Worm (Caenorhabditis elegans) whole organism, L4/young adult: ENCODE results near the gene lgc-35.

ENCODE experiments used
- W03F9.2 ChIP-seq: fragments of 150-350 bp; optimal IDR thresholded peaks from 2 replicates; lab custom pipeline; 2014; ENCODE audit warnings: missing biosample characterization, missing genetic modification characterization
- dao-5 ChIP-seq: sonication (generic microtip); optimal IDR thresholded peaks from 2 replicates; lab custom pipeline; 2016; ENCODE audit warnings: missing genotype, missing genetic modification characterization, moderate library complexity, missing compliant biosample characterization
- him-1 ChIP-seq: sonication (generic microtip); optimal IDR thresholded peaks from 2 replicates; lab custom pipeline; 2016; ENCODE audit warnings: missing genotype, missing genetic modification reagents, missing genetic modification characterization, missing compliant biosample characterization

DNA sequence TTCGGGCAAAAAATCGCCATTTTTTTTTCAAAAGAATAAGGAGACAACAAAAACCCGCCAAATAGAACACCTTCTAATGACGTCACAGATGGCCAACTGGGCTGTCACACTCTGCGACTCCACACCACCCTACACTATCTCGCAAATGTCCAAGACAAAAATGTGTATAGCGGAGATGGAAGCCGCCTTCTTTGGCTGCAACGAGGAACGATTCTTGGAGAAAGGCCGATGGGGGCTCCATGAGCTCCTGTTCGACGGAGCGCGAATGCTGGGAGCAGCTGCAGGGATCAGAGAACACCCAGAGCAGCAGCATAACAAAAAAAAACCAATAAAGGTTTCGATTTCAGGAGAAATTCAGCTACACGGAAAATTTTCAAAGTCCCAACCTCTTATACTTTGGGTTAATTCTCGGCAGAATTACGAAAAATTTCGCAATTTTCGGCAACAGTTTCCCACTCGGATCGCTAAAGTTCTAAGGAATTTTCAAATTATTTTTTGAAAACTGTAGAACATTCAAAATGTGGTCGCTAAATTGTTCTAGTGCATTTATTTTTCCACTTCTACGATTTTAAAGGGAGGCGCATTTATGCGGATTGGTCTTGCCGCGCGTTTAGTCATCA is 34.1 kb downstream of the lgc-35 start:
- TF ChIP-seq him-1 (tag; lab: Kevin White, UChicago) (peak; percentile 23), dao-5 (no peak), W03F9.2 (no peak)
